Fruit fly (Drosophila melanogaster) whole organism, embryonic: ENCODE results near the gene atl.

Experiments
- Antp ChIP-seq: fragments of 200-800 bp; sonication (Bioruptor generic); optimal IDR thresholded peaks from 3 replicates; lab custom pipeline; 2016; ENCODE audit warnings: missing biosample characterization, missing genetic modification characterization
- Bdp1 ChIP-seq: fragments of 200-800 bp; sonication (Bioruptor generic); optimal IDR thresholded peaks from 3 replicates; lab custom pipeline; 2016; ENCODE audit warnings: missing biosample characterization, missing genetic modification characterization
- CG10209 ChIP-seq: fragments of 200-800 bp; sonication (Bioruptor generic); optimal IDR thresholded peaks from 3 replicates; lab custom pipeline; 2017; ENCODE audit warnings: missing biosample characterization, mild to moderate bottlenecking, missing genetic modification characterization, missing genetic modification reagents
- CG10431 ChIP-seq: fragments of 200-800 bp; sonication (Bioruptor generic); optimal IDR thresholded peaks from 3 replicates; lab custom pipeline; 2018; ENCODE audit warnings: missing biosample characterization, mild to moderate bottlenecking, missing genetic modification characterization
- CG12104 ChIP-seq: fragments of 200-800 bp; sonication (Bioruptor generic); optimal IDR thresholded peaks from 3 replicates; lab custom pipeline; 2016; ENCODE audit warnings: missing biosample characterization, missing genetic modification characterization
- CG15011 ChIP-seq: fragments of 200-800 bp; sonication (Bioruptor generic); optimal IDR thresholded peaks from 3 replicates; lab custom pipeline; 2018; ENCODE audit warnings: missing biosample characterization, mild to moderate bottlenecking, missing genetic modification characterization
- CG15073 ChIP-seq: fragments of 200-800 bp; sonication (Bioruptor generic); optimal IDR thresholded peaks from 2 replicates; lab custom pipeline; 2016; ENCODE audit warnings: missing biosample characterization, missing genetic modification characterization
- CG17186 ChIP-seq: fragments of 200-800 bp; sonication (Bioruptor generic); optimal IDR thresholded peaks from 3 replicates; lab custom pipeline; 2017; ENCODE audit warnings: missing biosample characterization, missing genetic modification reagents, missing genetic modification characterization
- CG17328 ChIP-seq: fragments of 200-800 bp; sonication (Bioruptor generic); IDR thresholded peaks from 2 replicates; pipeline ENCODE4 v1.3.6; 2022; ENCODE audit warnings: missing biosample characterization, missing genetic modification characterization
- CG17829 ChIP-seq: fragments of 200-800 bp; optimal IDR thresholded peaks from 2 replicates; lab custom pipeline; 2019; ENCODE audit warnings: missing biosample characterization, mild to moderate bottlenecking, missing genetic modification characterization, moderate library complexity
- CG2889 ChIP-seq: fragments of 200-800 bp; sonication (Bioruptor generic); IDR thresholded peaks from 3 replicates; pipeline ENCODE4 v1.3.6; 2022; ENCODE audit warnings: missing biosample characterization, missing genetic modification characterization
- CG34224 ChIP-seq: fragments of 200-800 bp; sonication (Bioruptor generic); IDR thresholded peaks from 3 replicates; pipeline ENCODE4 v1.3.6; 2022; ENCODE audit warnings: missing biosample characterization, missing genetic modification characterization; ENCODE audit not compliant: partially characterized antibody
- CG4360 ChIP-seq: fragments of 200-800 bp; sonication (Bioruptor generic); IDR thresholded peaks from 2 replicates; pipeline ENCODE4 v1.3.6; 2022; ENCODE audit warnings: missing biosample characterization, missing genetic modification characterization
- CG4424 ChIP-seq: fragments of 200-800 bp; sonication (Bioruptor generic); optimal IDR thresholded peaks from 3 replicates; lab custom pipeline; 2016; ENCODE audit warnings: missing biosample characterization, missing genetic modification characterization
- CG4854 ChIP-seq: fragments of 200-800 bp; sonication (Bioruptor generic); optimal IDR thresholded peaks from 2 replicates; lab custom pipeline; 2016; ENCODE audit warnings: missing biosample characterization, missing genetic modification characterization, inconsistent platforms
- CG6175 ChIP-seq: fragments of 200-800 bp; sonication (Bioruptor generic); IDR thresholded peaks from 3 replicates; pipeline ENCODE4 v1.3.6; 2022; ENCODE audit warnings: missing biosample characterization, missing genetic modification characterization
- CG7271 ChIP-seq: fragments of 200-800 bp; sonication (Bioruptor generic); optimal IDR thresholded peaks from 2 replicates; lab custom pipeline; 2018; ENCODE audit warnings: missing biosample characterization, mild to moderate bottlenecking, missing genetic modification characterization, moderate library complexity
- CG9437 ChIP-seq: fragments of 200-800 bp; sonication (Bioruptor generic); optimal IDR thresholded peaks from 2 replicates; lab custom pipeline; 2018; ENCODE audit warnings: missing biosample characterization, mild to moderate bottlenecking, missing genetic modification characterization
- CG9817 ChIP-seq: fragments of 200-800 bp; sonication (Bioruptor generic); optimal IDR thresholded peaks from 2 replicates; lab custom pipeline; 2018; ENCODE audit warnings: missing biosample characterization, mild to moderate bottlenecking, missing genetic modification characterization, moderate library complexity
- Dfd ChIP-seq, 2 experiments: fragments of >200 bp; optimal IDR thresholded peaks; 2 replicates each; lab custom pipeline; 2017; ENCODE audit warnings: missing biosample characterization in 2 of 2, missing genetic modification characterization in 2 of 2
- Dref ChIP-seq: fragments of 200-800 bp; sonication (Bioruptor generic); IDR thresholded peaks from 2 replicates; pipeline ENCODE4 v1.3.6; 2022; ENCODE audit warnings: missing biosample characterization, missing genetic modification characterization
- E2f2 ChIP-seq: fragments of 200-800 bp; sonication (Bioruptor generic); IDR thresholded peaks from 2 replicates; pipeline ENCODE4 v1.3.6; 2022; ENCODE audit warnings: missing biosample characterization, missing genetic modification characterization
- MESR4 ChIP-seq: fragments of 200-800 bp; sonication (Bioruptor generic); optimal IDR thresholded peaks from 2 replicates; lab custom pipeline; 2018; ENCODE audit warnings: missing biosample characterization, mild to moderate bottlenecking, missing genetic modification characterization, moderate library complexity
- Oaz ChIP-seq: fragments of 200-800 bp; sonication (Bioruptor generic); IDR thresholded peaks from 2 replicates; pipeline ENCODE4 v1.3.6; 2022; ENCODE audit warnings: missing biosample characterization, missing genetic modification characterization
- Rx ChIP-seq: fragments of 200-800 bp; sonication (Bioruptor generic); IDR thresholded peaks from 2 replicates; pipeline ENCODE4 v1.3.6; 2022; ENCODE audit warnings: missing biosample characterization, missing genetic modification characterization
- Trl ChIP-seq, 3 experiments: fragments of >200 bp in 2 of 3; fragments of 200-800 bp in 1 of 3; sonication (Bioruptor generic) in 1 of 3; optimal IDR thresholded peaks; 2 replicates in 1 of 3; 3 replicates in 2 of 3; lab custom pipeline; 2016 to 2017; ENCODE audit warnings: missing biosample characterization in 1 of 3, missing genetic modification characterization in 1 of 3
- Xbp1 ChIP-seq: fragments of 200-800 bp; sonication (Bioruptor generic); optimal IDR thresholded peaks from 3 replicates; lab custom pipeline; 2016; ENCODE audit warnings: missing biosample characterization, mild to moderate bottlenecking, missing genetic modification characterization
- bsh ChIP-seq, 2 experiments: fragments of 200-800 bp; sonication (Bioruptor generic); optimal IDR thresholded peaks; 2 replicates each; lab custom pipeline; 2017 to 2018; ENCODE audit warnings: mild to moderate bottlenecking in 2 of 2, missing biosample characterization in 2 of 2, missing genetic modification characterization in 2 of 2, moderate library complexity in 1 of 2
- btn ChIP-seq: fragments of 200-800 bp; sonication (Bioruptor generic); optimal IDR thresholded peaks from 2 replicates; lab custom pipeline; 2016; ENCODE audit warnings: missing biosample characterization, missing genetic modification characterization
- cas ChIP-seq: fragments of 200-800 bp; sonication (Bioruptor generic); IDR thresholded peaks from 2 replicates; pipeline ENCODE4 v1.3.6; 2022; ENCODE audit warnings: missing biosample characterization, missing genetic modification characterization
- chinmo ChIP-seq: fragments of 200-800 bp; sonication (Bioruptor generic); IDR thresholded peaks from 4 replicates; pipeline ENCODE4 v1.3.6; 2022; ENCODE audit warnings: missing biosample characterization, missing genetic modification characterization; ENCODE audit not compliant: partially characterized antibody
- chm ChIP-seq: fragments of 200-800 bp; sonication (Bioruptor generic); IDR thresholded peaks from 2 replicates; pipeline ENCODE4 v1.3.6; 2022; ENCODE audit warnings: missing biosample characterization, missing genetic modification characterization
- ems ChIP-seq: fragments of 200-800 bp; sonication (Bioruptor generic); optimal IDR thresholded peaks from 3 replicates; lab custom pipeline; 2016; ENCODE audit warnings: missing biosample characterization, missing genetic modification characterization
- eve ChIP-seq, 2 experiments: fragments of >200 bp; optimal IDR thresholded peaks; 2 replicates each; lab custom pipeline; 2017; ENCODE audit warnings: missing biosample characterization in 2 of 2, missing genetic modification characterization in 2 of 2
- fd64A ChIP-seq: fragments of 200-800 bp; sonication (Bioruptor generic); optimal IDR thresholded peaks from 3 replicates; lab custom pipeline; 2018; ENCODE audit warnings: missing biosample characterization, mild to moderate bottlenecking, missing genetic modification characterization
- fu2 ChIP-seq: fragments of 200-800 bp; sonication (Bioruptor generic); optimal IDR thresholded peaks from 2 replicates; lab custom pipeline; 2016; ENCODE audit warnings: missing biosample characterization, missing genetic modification characterization
- gcm2 ChIP-seq: fragments of 200-800 bp; sonication (Bioruptor generic); optimal IDR thresholded peaks from 2 replicates; lab custom pipeline; 2016; ENCODE audit warnings: missing biosample characterization, missing genetic modification characterization
- mirr ChIP-seq: fragments of 200-800 bp; sonication (Bioruptor generic); optimal IDR thresholded peaks from 3 replicates; lab custom pipeline; 2018; ENCODE audit warnings: missing biosample characterization, mild to moderate bottlenecking, missing genetic modification characterization
- pan ChIP-seq, 4 experiments: fragments of >200 bp in 3 of 4; fragments of 200-800 bp in 1 of 4; sonication (Bioruptor generic) in 1 of 4; optimal IDR thresholded peaks in 3 of 4; IDR thresholded peaks in 1 of 4; 2 replicates each; pipeline versions ENCODE4 v1.3.6 to Lab custom; 2017 to 2022; ENCODE audit warnings: missing biosample characterization in 2 of 4, missing genetic modification characterization in 2 of 4, mixed read lengths in 1 of 4
- psq ChIP-seq: fragments of 200-800 bp; sonication (Bioruptor generic); optimal IDR thresholded peaks from 2 replicates; lab custom pipeline; 2017; ENCODE audit warnings: missing biosample characterization, missing genetic modification characterization
- sc ChIP-seq, 3 experiments: fragments of >200 bp in 2 of 3; fragments of 200-800 bp in 1 of 3; sonication (Bioruptor generic) in 1 of 3; optimal IDR thresholded peaks; 2 replicates in 2 of 3; 3 replicates in 1 of 3; lab custom pipeline; 2017; ENCODE audit warnings: mild to moderate bottlenecking in 1 of 3, missing biosample characterization in 1 of 3, missing genetic modification characterization in 1 of 3, missing genetic modification reagents in 1 of 3
- sima ChIP-seq: fragments of 200-800 bp; sonication (Bioruptor generic); optimal IDR thresholded peaks from 2 replicates; lab custom pipeline; 2016; ENCODE audit warnings: missing biosample characterization, missing genetic modification characterization
- so ChIP-seq: fragments of 200-800 bp; sonication (Bioruptor generic); IDR thresholded peaks from 3 replicates; pipeline ENCODE4 v1.3.6; 2022; ENCODE audit warnings: missing biosample characterization, missing genetic modification characterization
- tap ChIP-seq: fragments of 200-800 bp; optimal IDR thresholded peaks from 3 replicates; lab custom pipeline; 2019; ENCODE audit warnings: missing biosample characterization, mild to moderate bottlenecking, missing genetic modification characterization, moderate library complexity
- tio ChIP-seq: fragments of 200-800 bp; sonication (Bioruptor generic); optimal IDR thresholded peaks from 2 replicates; lab custom pipeline; 2017; ENCODE audit warnings: missing biosample characterization, missing genetic modification characterization, inconsistent platforms
- vfl ChIP-seq: fragments of 200-800 bp; sonication (Bioruptor generic); optimal IDR thresholded peaks from 2 replicates; lab custom pipeline; 2016; ENCODE audit warnings: missing biosample characterization, missing genetic modification characterization
- wor ChIP-seq: fragments of 200-800 bp; sonication (Bioruptor generic); IDR thresholded peaks from 2 replicates; pipeline ENCODE4 v1.3.6; 2022; ENCODE audit warnings: missing biosample characterization, missing genetic modification characterization
- zen ChIP-seq: fragments of 200-800 bp; sonication (Bioruptor generic); optimal IDR thresholded peaks from 3 replicates; lab custom pipeline; 2018; ENCODE audit warnings: missing biosample characterization, mild to moderate bottlenecking, missing genetic modification characterization, moderate library complexity
- zen2 ChIP-seq: fragments of 200-800 bp; sonication (Bioruptor generic); IDR thresholded peaks from 3 replicates; pipeline ENCODE4 v1.3.6; 2022; ENCODE audit warnings: missing biosample characterization, missing genetic modification characterization; ENCODE audit not compliant: partially characterized antibody

atl gene

dm6 chr3R:24661679-24662411, 36.4 kb downstream of the atl start, which contains the start of gene Ppox (continued):
- TF ChIP-seq Oaz (GFP tag; lab: Robert Waterston, UW) = no peak
- TF ChIP-seq CG10209 (GFP tag; lab: Kevin White, UChicago) = no peak
- TF ChIP-seq ems (GFP tag; lab: Kevin White, UChicago) = no peak
- no peak for TF ChIP-seq chm (GFP tag; lab: Robert Waterston, UW)
- no peak for TF ChIP-seq sima (GFP tag; lab: Kevin White, UChicago)
- TF ChIP-seq Bdp1 (GFP tag; lab: Kevin White, UChicago) = no peak
- no peak for TF ChIP-seq mirr (GFP tag; lab: Kevin White, UChicago)
- no peak for TF ChIP-seq tap
- peak in 1 of 2 experiments; percentile 5 for TF ChIP-seq bsh (GFP tag; optimal IDR thresholded peaks at IDR 0.05; lab: Kevin White, UChicago)
- TF ChIP-seq tio (GFP tag; lab: Kevin White, UChicago) = no peak
- no peak for TF ChIP-seq CG4360
- no peak for TF ChIP-seq CG6175
- TF ChIP-seq sc (optimal IDR thresholded peaks at IDR 0.05; lab: Kevin White, UChicago) = no peak
- TF ChIP-seq sc (GFP tag; optimal IDR thresholded peaks at IDR 0.05; lab: Kevin White, UChicago) = no peak
- no peak for TF ChIP-seq CG17186 (GFP tag; lab: Kevin White, UChicago)
- TF ChIP-seq CG17328 (GFP tag; lab: Robert Waterston, UW) = no peak
- TF ChIP-seq CG17829 = no peak
- peak; percentile 90 for TF ChIP-seq Dref
- TF ChIP-seq so (GFP tag; lab: Robert Waterston, UW) = no peak
- no peak for TF ChIP-seq vfl
- TF ChIP-seq zen2 = peak; percentile 88
- TF ChIP-seq fd64A (GFP tag; lab: Kevin White, UChicago) = no peak
- TF ChIP-seq psq (GFP tag; lab: Kevin White, UChicago) = no peak
- TF ChIP-seq zen (tag; lab: Kevin White, UChicago) = no peak
- no peak for TF ChIP-seq gcm2
- TF ChIP-seq Rx = no peak
- TF ChIP-seq CG4424 (GFP tag; lab: Kevin White, UChicago) = no peak
- peak; percentile 97 for TF ChIP-seq CG34224
- TF ChIP-seq CG7271 = no peak
- no peak for TF ChIP-seq Antp (GFP tag; lab: Kevin White, UChicago)
- no peak for TF ChIP-seq pan (optimal IDR thresholded peaks at IDR 0.05; lab: Kevin White, UChicago)
- no peak for TF ChIP-seq pan (GFP tag; optimal IDR thresholded peaks at IDR 0.05 in 1 of 2, IDR thresholded peaks at IDR 0.05 in 1 of 2)
- peak; percentile 68 for TF ChIP-seq E2f2 (GFP tag; lab: Robert Waterston, UW)
- no peak for TF ChIP-seq CG2889 (GFP tag; lab: Robert Waterston, UW)
- TF ChIP-seq Dfd (GFP tag; optimal IDR thresholded peaks at IDR 0.05; lab: Kevin White, UChicago) = no peak
- TF ChIP-seq Xbp1 (GFP tag; lab: Kevin White, UChicago) = peak; percentile 0
- no peak for TF ChIP-seq eve (GFP tag; optimal IDR thresholded peaks at IDR 0.05; lab: Kevin White, UChicago)
- no peak for TF ChIP-seq CG15011
- no peak for TF ChIP-seq Trl (optimal IDR thresholded peaks at IDR 0.05; lab: Kevin White, UChicago)
- TF ChIP-seq Trl (GFP tag; optimal IDR thresholded peaks at IDR 0.05; lab: Kevin White, UChicago) = no peak
- no peak for TF ChIP-seq CG9437 (GFP tag; lab: Kevin White, UChicago)
- no peak for TF ChIP-seq CG15073 (GFP tag; lab: Kevin White, UChicago)
- TF ChIP-seq fu2 (GFP tag; lab: Kevin White, UChicago) = no peak
- no peak for TF ChIP-seq CG4854
- TF ChIP-seq btn (GFP tag; lab: Kevin White, UChicago) = no peak
- TF ChIP-seq MESR4 = no peak
- TF ChIP-seq wor = no peak
- no peak for TF ChIP-seq CG12104 (GFP tag; lab: Kevin White, UChicago)
- TF ChIP-seq CG10431 (GFP tag; lab: Kevin White, UChicago) = no peak
- peak; percentile 88; the same call in 3 of the 4 replicates for TF ChIP-seq chinmo
- TF ChIP-seq CG9817 (tag; lab: Kevin White, UChicago) = no peak
- no peak for TF ChIP-seq cas (GFP tag; lab: Robert Waterston, UW)
